Worm (Caenorhabditis elegans): ENCODE data around the gene wht-8.

- TF ChIP-seq ama-1 (optimal IDR thresholded peaks at IDR 0.05) (no peak), hmbx-1 (tag; optimal IDR thresholded peaks at IDR 0.05) (no peak), ceh-36 (tag; optimal IDR thresholded peaks at IDR 0.05) (no peak), sea-1 (GFP tag; conservative IDR thresholded peaks at IDR 0.05) (no peak), tbx-11 (GFP tag; IDR thresholded peaks at IDR 0.05) (no peak), B0310.2 (tag; optimal IDR thresholded peaks at IDR 0.05) (no peak), hmg-4 (GFP tag; optimal IDR thresholded peaks at IDR 0.05) (no peak)
Observed at ce11 chrIII:11241583-11242187, 23.1 kb downstream of the wht-8 start.

All from whole organism, early embryonic.